Fruit fly (Drosophila melanogaster) whole organism, embryonic: Measurements from ENCODE around the gene CG43998.

Experiments
- ATbp ChIP-seq: fragments of 200-800 bp; sonication (Bioruptor generic); optimal IDR thresholded peaks from 2 replicates; lab custom pipeline; 2017; ENCODE audit warnings: missing biosample characterization, mild to moderate bottlenecking, missing genetic modification characterization, missing genetic modification reagents
- Blimp-1 ChIP-seq: fragments of 200-800 bp; sonication (Bioruptor generic); optimal IDR thresholded peaks from 3 replicates; lab custom pipeline; 2018; ENCODE audit warnings: missing biosample characterization, missing genetic modification characterization, mild to moderate bottlenecking, moderate library complexity, missing genetic modification reagents
- BtbVII ChIP-seq: fragments of 200-800 bp; sonication (Bioruptor generic); optimal IDR thresholded peaks from 3 replicates; lab custom pipeline; 2017; ENCODE audit warnings: missing biosample characterization, mild to moderate bottlenecking, missing genetic modification characterization
- CG10274 ChIP-seq: fragments of 200-800 bp; sonication (Bioruptor generic); optimal IDR thresholded peaks from 3 replicates; lab custom pipeline; 2017; ENCODE audit warnings: missing biosample characterization, mild to moderate bottlenecking, missing genetic modification characterization
- CG10366 ChIP-seq: fragments of 200-800 bp; sonication (Bioruptor generic); IDR thresholded peaks from 2 replicates; pipeline ENCODE4 v1.3.6; 2022; ENCODE audit warnings: missing biosample characterization, missing genetic modification characterization
- CG12219 ChIP-seq: fragments of 200-800 bp; sonication (Bioruptor generic); optimal IDR thresholded peaks from 3 replicates; lab custom pipeline; 2018; ENCODE audit warnings: missing biosample characterization, mild to moderate bottlenecking, missing genetic modification characterization
- CG12942 ChIP-seq: fragments of 200-800 bp; sonication (Bioruptor generic); optimal IDR thresholded peaks from 3 replicates; lab custom pipeline; 2016; ENCODE audit warnings: missing biosample characterization, missing genetic modification characterization
- CG13424 ChIP-seq: fragments of 200-800 bp; sonication (Bioruptor generic); optimal IDR thresholded peaks from 2 replicates; lab custom pipeline; 2019; ENCODE audit warnings: missing biosample characterization, mild to moderate bottlenecking, missing genetic modification characterization, moderate library complexity
- CG1647 ChIP-seq: fragments of 200-800 bp; sonication (Bioruptor generic); optimal IDR thresholded peaks from 3 replicates; lab custom pipeline; 2016; ENCODE audit warnings: missing biosample characterization, missing genetic modification characterization
- CG16815 ChIP-seq: fragments of 200-800 bp; sonication (Bioruptor generic); optimal IDR thresholded peaks from 3 replicates; lab custom pipeline; 2017; ENCODE audit warnings: missing biosample characterization, mild to moderate bottlenecking, missing genetic modification characterization
- CG1792 ChIP-seq: fragments of 200-800 bp; sonication (Bioruptor generic); optimal IDR thresholded peaks from 2 replicates; lab custom pipeline; 2016; ENCODE audit warnings: missing biosample characterization, missing genetic modification characterization
- CG18476 ChIP-seq: fragments of 200-800 bp; sonication (Bioruptor generic); optimal IDR thresholded peaks from 2 replicates; lab custom pipeline; 2016; ENCODE audit warnings: missing biosample characterization, mild to moderate bottlenecking, missing genetic modification characterization
- CG31388 ChIP-seq: fragments of 200-800 bp; sonication (Bioruptor generic); optimal IDR thresholded peaks from 2 replicates; lab custom pipeline; 2016; ENCODE audit warnings: missing biosample characterization, missing genetic modification characterization
- CG32532 ChIP-seq: fragments of 200-800 bp; sonication (Bioruptor generic); IDR thresholded peaks from 2 replicates; pipeline ENCODE4 v1.3.6; 2022; ENCODE audit warnings: missing biosample characterization, missing genetic modification characterization
- CG33213 ChIP-seq: fragments of 200-800 bp; sonication (Bioruptor generic); optimal IDR thresholded peaks from 3 replicates; lab custom pipeline; 2016; ENCODE audit warnings: missing biosample characterization, missing genetic modification characterization
- CG34376 ChIP-seq: fragments of 200-800 bp; sonication (Bioruptor generic); optimal IDR thresholded peaks from 2 replicates; lab custom pipeline; 2018; ENCODE audit warnings: missing biosample characterization, mild to moderate bottlenecking, missing genetic modification characterization
- CG3838 ChIP-seq: fragments of 200-800 bp; sonication (Bioruptor generic); optimal IDR thresholded peaks from 3 replicates; lab custom pipeline; 2016; ENCODE audit warnings: missing biosample characterization, missing genetic modification characterization
- CG3847 ChIP-seq: fragments of 200-800 bp; sonication (Bioruptor generic); IDR thresholded peaks from 2 replicates; pipeline ENCODE4 v1.3.6; 2022; ENCODE audit warnings: missing biosample characterization, missing genetic modification characterization
- CG4707 ChIP-seq: fragments of 200-800 bp; sonication (Bioruptor generic); optimal IDR thresholded peaks from 2 replicates; lab custom pipeline; 2018; ENCODE audit warnings: missing biosample characterization, mild to moderate bottlenecking, missing genetic modification characterization, moderate library complexity
- CG6254 ChIP-seq: fragments of 200-800 bp; sonication (Bioruptor generic); optimal IDR thresholded peaks from 3 replicates; lab custom pipeline; 2017; ENCODE audit warnings: mild to moderate bottlenecking, missing biosample characterization, missing genetic modification reagents, missing genetic modification characterization
- CG6791 ChIP-seq: fragments of 200-800 bp; sonication (Bioruptor generic); IDR thresholded peaks from 3 replicates; pipeline ENCODE4 v1.3.6; 2022; ENCODE audit warnings: missing biosample characterization, missing genetic modification characterization; ENCODE audit not compliant: partially characterized antibody
- CG6854 ChIP-seq: fragments of 200-800 bp; sonication (Bioruptor generic); optimal IDR thresholded peaks from 3 replicates; lab custom pipeline; 2017; ENCODE audit warnings: missing biosample characterization, mild to moderate bottlenecking, missing genetic modification characterization
- CG7372 ChIP-seq: fragments of 200-800 bp; sonication (Bioruptor generic); IDR thresholded peaks from 2 replicates; pipeline ENCODE4 v1.3.6; 2022; ENCODE audit warnings: missing biosample characterization, missing genetic modification characterization
- CG9437 ChIP-seq: fragments of 200-800 bp; sonication (Bioruptor generic); optimal IDR thresholded peaks from 2 replicates; lab custom pipeline; 2018; ENCODE audit warnings: missing biosample characterization, mild to moderate bottlenecking, missing genetic modification characterization
- CG9932 ChIP-seq: fragments of 200-800 bp; sonication (Bioruptor generic); IDR thresholded peaks from 2 replicates; pipeline ENCODE4 v1.3.6; 2022; ENCODE audit warnings: missing biosample characterization, missing genetic modification characterization
- CkIIα-i1 ChIP-seq: fragments of 200-800 bp; sonication (Bioruptor generic); IDR thresholded peaks from 2 replicates; pipeline ENCODE4 v1.3.6; 2022; ENCODE audit warnings: missing biosample characterization, missing genetic modification characterization
- Dip3 ChIP-seq: fragments of 200-800 bp; sonication (Bioruptor generic); optimal IDR thresholded peaks from 3 replicates; lab custom pipeline; 2016; ENCODE audit warnings: missing biosample characterization, missing genetic modification characterization
- Dll ChIP-seq: fragments of 200-800 bp; sonication (Bioruptor generic); IDR thresholded peaks from 4 replicates; pipeline ENCODE4 v1.3.6; 2022; ENCODE audit warnings: missing biosample characterization, missing genetic modification characterization; ENCODE audit not compliant: partially characterized antibody
- Doc3 ChIP-seq: fragments of 200-800 bp; sonication (Bioruptor generic); IDR thresholded peaks from 3 replicates; pipeline ENCODE4 v1.3.6; 2022; ENCODE audit warnings: missing biosample characterization, missing genetic modification characterization; ENCODE audit not compliant: partially characterized antibody
- Dref ChIP-seq: fragments of 200-800 bp; sonication (Bioruptor generic); IDR thresholded peaks from 2 replicates; pipeline ENCODE4 v1.3.6; 2022; ENCODE audit warnings: missing biosample characterization, missing genetic modification characterization
- Hmx ChIP-seq: fragments of 200-800 bp; sonication (Bioruptor generic); optimal IDR thresholded peaks from 2 replicates; lab custom pipeline; 2016; ENCODE audit warnings: missing biosample characterization, missing genetic modification characterization
- MBD-R2 ChIP-seq: fragments of 200-800 bp; sonication (Bioruptor generic); IDR thresholded peaks from 2 replicates; pipeline ENCODE4 v1.3.6; 2022; ENCODE audit warnings: missing biosample characterization, missing genetic modification characterization
- Max ChIP-seq: fragments of 200-800 bp; sonication (Bioruptor generic); optimal IDR thresholded peaks from 2 replicates; lab custom pipeline; 2016; ENCODE audit warnings: missing biosample characterization, mild to moderate bottlenecking, missing genetic modification characterization
- Meics ChIP-seq: fragments of 200-800 bp; sonication (Bioruptor generic); optimal IDR thresholded peaks from 2 replicates; lab custom pipeline; 2017; ENCODE audit warnings: missing biosample characterization, mild to moderate bottlenecking, missing genetic modification characterization
- NC2α ChIP-seq: fragments of 200-800 bp; sonication (Bioruptor generic); optimal IDR thresholded peaks from 2 replicates; lab custom pipeline; 2016; ENCODE audit warnings: missing biosample characterization, missing genetic modification characterization
- PHDP ChIP-seq: fragments of 200-800 bp; sonication (Bioruptor generic); optimal IDR thresholded peaks from 3 replicates; lab custom pipeline; 2018; ENCODE audit warnings: missing biosample characterization, mild to moderate bottlenecking, missing genetic modification characterization, moderate library complexity
- Six4 ChIP-seq: fragments of 200-800 bp; sonication (Bioruptor generic); optimal IDR thresholded peaks from 2 replicates; lab custom pipeline; 2016; ENCODE audit warnings: missing biosample characterization, missing genetic modification characterization
- al ChIP-seq: fragments of 200-800 bp; sonication (Bioruptor generic); IDR thresholded peaks from 2 replicates; pipeline ENCODE4 v1.3.6; 2022; ENCODE audit warnings: missing biosample characterization, missing genetic modification characterization
- ara ChIP-seq: fragments of 200-800 bp; sonication (Bioruptor generic); IDR thresholded peaks from 2 replicates; pipeline ENCODE4 v1.3.6; 2022; ENCODE audit warnings: missing biosample characterization, missing genetic modification characterization
- corto ChIP-seq: fragments of 200-800 bp; sonication (Bioruptor generic); optimal IDR thresholded peaks from 2 replicates; lab custom pipeline; 2016; ENCODE audit warnings: missing biosample characterization, mild to moderate bottlenecking, missing genetic modification characterization, moderate library complexity
- ems ChIP-seq: fragments of 200-800 bp; sonication (Bioruptor generic); optimal IDR thresholded peaks from 3 replicates; lab custom pipeline; 2016; ENCODE audit warnings: missing biosample characterization, missing genetic modification characterization
- gcm ChIP-seq: fragments of 200-800 bp; sonication (Bioruptor generic); optimal IDR thresholded peaks from 2 replicates; lab custom pipeline; 2019; ENCODE audit warnings: missing biosample characterization, mild to moderate bottlenecking, missing genetic modification characterization, moderate library complexity
- gem ChIP-seq: fragments of 200-800 bp; sonication (Bioruptor generic); optimal IDR thresholded peaks from 2 replicates; lab custom pipeline; 2019; ENCODE audit warnings: missing biosample characterization, mild to moderate bottlenecking, missing genetic modification characterization, moderate library complexity
- gro ChIP-seq: fragments of 200-800 bp; sonication (Bioruptor generic); optimal IDR thresholded peaks from 2 replicates; lab custom pipeline; 2016; ENCODE audit warnings: missing biosample characterization, missing genetic modification characterization
- jumu ChIP-seq: fragments of 200-800 bp; sonication (Bioruptor generic); optimal IDR thresholded peaks from 3 replicates; lab custom pipeline; 2016; ENCODE audit warnings: missing biosample characterization, missing genetic modification characterization
- mirr ChIP-seq: fragments of 200-800 bp; sonication (Bioruptor generic); optimal IDR thresholded peaks from 3 replicates; lab custom pipeline; 2018; ENCODE audit warnings: missing biosample characterization, mild to moderate bottlenecking, missing genetic modification characterization
- nau ChIP-seq: fragments of 200-800 bp; sonication (Bioruptor generic); optimal IDR thresholded peaks from 3 replicates; lab custom pipeline; 2017; ENCODE audit warnings: missing biosample characterization, mild to moderate bottlenecking, missing genetic modification characterization, missing genetic modification reagents
- nerfin-2 ChIP-seq: fragments of 200-800 bp; sonication (Bioruptor generic); IDR thresholded peaks from 2 replicates; pipeline ENCODE4 v1.3.6; 2022; ENCODE audit warnings: missing biosample characterization, missing genetic modification characterization; ENCODE audit not compliant: partially characterized antibody
- otp ChIP-seq: fragments of 200-800 bp; sonication (Bioruptor generic); IDR thresholded peaks from 3 replicates; pipeline ENCODE4, ENCODE4 v1.3.6; 2022; ENCODE audit warnings: missing biosample characterization, missing genetic modification characterization
- sd ChIP-seq: fragments of 200-800 bp; sonication (Bioruptor generic); optimal IDR thresholded peaks from 3 replicates; lab custom pipeline; 2018; ENCODE audit warnings: missing biosample characterization, mild to moderate bottlenecking, missing genetic modification characterization, moderate library complexity
- toy ChIP-seq: fragments of 200-800 bp; sonication (Bioruptor generic); IDR thresholded peaks from 2 replicates; pipeline ENCODE4 v1.3.6; 2022; ENCODE audit warnings: missing biosample characterization, missing genetic modification characterization

CG43998 gene

DNA sequence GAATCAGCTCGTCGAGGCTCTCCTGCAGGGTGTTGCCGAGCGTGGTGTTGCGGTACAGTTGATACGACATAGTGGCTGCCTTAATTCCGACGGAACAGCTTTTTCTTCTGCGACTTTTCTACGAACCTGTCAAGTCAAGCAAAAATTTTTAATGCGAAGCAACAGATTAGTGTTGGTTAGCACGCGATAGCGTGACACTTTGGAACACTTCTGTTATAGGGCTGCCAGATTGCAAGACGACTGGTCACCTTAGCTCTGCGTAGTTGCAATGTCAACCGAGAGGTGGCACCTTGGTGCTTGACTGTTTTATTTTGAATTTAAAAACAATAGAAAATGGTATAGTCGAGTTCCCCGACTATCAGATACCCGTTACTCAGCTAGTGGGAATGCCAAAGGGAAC, 37.9 kb downstream of the CG43998 start, which contains the start of gene TfIIA-S (continued):
- TF ChIP-seq Dip3 (GFP tag; lab: Kevin White, UChicago) (peak; percentile 88), CG6791 (no peak), BtbVII (GFP tag; lab: Kevin White, UChicago) (no peak), CG31388 (GFP tag; lab: Kevin White, UChicago) (peak; percentile 55), Dref (GFP tag; lab: Robert Waterston, UW) (no peak), nau (GFP tag; lab: Kevin White, UChicago) (no peak), nerfin-2 (GFP tag; lab: Robert Waterston, UW) (no peak), CG34376 (GFP tag; lab: Kevin White, UChicago) (peak; percentile 60), CG16815 (peak; percentile 64), CG9932 (GFP tag; lab: Robert Waterston, UW) (no peak), Dll (GFP tag; lab: Robert Waterston, UW) (no peak), CG13424 (peak; percentile 56), ATbp (GFP tag; lab: Kevin White, UChicago) (peak; percentile 43), CG18476 (GFP tag; lab: Kevin White, UChicago) (peak; percentile 60), PHDP (peak; percentile 61), Doc3 (GFP tag; lab: Robert Waterston, UW) (no peak), Blimp-1 (GFP tag; lab: Kevin White, UChicago) (no peak), CG32532 (no peak), CG4707 (GFP tag; lab: Kevin White, UChicago) (peak; percentile 4), ara (GFP tag; lab: Robert Waterston, UW) (no peak), gro (GFP tag; lab: Kevin White, UChicago) (peak; percentile 88), NC2α (GFP tag; lab: Kevin White, UChicago) (peak; percentile 75), toy (GFP tag; lab: Robert Waterston, UW) (no peak), Meics (peak; percentile 72), Hmx (GFP tag; lab: Kevin White, UChicago) (no peak), CG6854 (GFP tag; lab: Kevin White, UChicago) (peak; percentile 12), CG10274 (GFP tag; lab: Kevin White, UChicago) (no peak), CG3847 (GFP tag; lab: Robert Waterston, UW) (no peak), ems (peak; percentile 78), jumu (GFP tag; lab: Kevin White, UChicago) (peak; percentile 86), gcm (GFP tag; lab: Kevin White, UChicago) (no peak), al (GFP tag; lab: Robert Waterston, UW) (no peak), gem (no peak), otp (GFP tag; lab: Robert Waterston, UW) (no peak), CG1792 (GFP tag; lab: Kevin White, UChicago) (peak; percentile 84), Max (GFP tag; lab: Kevin White, UChicago) (peak; percentile 69), CG10366 (GFP tag; lab: Robert Waterston, UW) (no peak), Six4 (GFP tag; lab: Kevin White, UChicago) (peak; percentile 52), CG12219 (no peak), CG7372 (no peak), mirr (peak; percentile 75), corto (GFP tag; lab: Kevin White, UChicago) (no peak), CG33213 (peak; percentile 94), CG6254 (GFP tag; lab: Kevin White, UChicago) (no peak), CkIIα-i1 (no peak), CG3838 (GFP tag; lab: Kevin White, UChicago) (no peak), MBD-R2 (GFP tag; lab: Robert Waterston, UW) (no peak), sd (no peak), CG1647 (peak; percentile 86), CG9437 (GFP tag; lab: Kevin White, UChicago) (no peak), CG12942 (GFP tag; lab: Kevin White, UChicago) (peak; percentile 78)
